Fruit fly (Drosophila melanogaster) whole organism: ENCODE data around the gene CG13784.

ENCODE experiments used
- CG8478 ChIP-seq: fragments of >200 bp; optimal IDR thresholded peaks from 2 replicates; lab custom pipeline; 2018; ENCODE audit warnings: inconsistent platforms
- Dll ChIP-seq: fragments of >200 bp; optimal IDR thresholded peaks from 2 replicates; lab custom pipeline; 2017
- EcR ChIP-seq, 2 experiments: fragments of >200 bp; optimal IDR thresholded peaks; 2 replicates each; lab custom pipeline; 2017; ENCODE audit warnings: missing biosample characterization in 2 of 2, missing genetic modification characterization in 2 of 2, missing genetic modification reagents in 2 of 2
- pan ChIP-seq: fragments of >200 bp; optimal IDR thresholded peaks from 2 replicates; lab custom pipeline; 2017
- psq ChIP-seq: fragments of >200 bp; optimal IDR thresholded peaks from 2 replicates; lab custom pipeline; 2017
- usp ChIP-seq: fragments of >200 bp; optimal IDR thresholded peaks from 2 replicates; lab custom pipeline; 2017; ENCODE audit warnings: missing biosample characterization, missing genetic modification characterization, mixed read lengths

Gene CG13784

dm6 chr2L:7252882-7253281, 33.0 kb upstream of the CG13784 start, which contains the start of gene CG13786:
TSS of gene CG13786 (minus strand) at chr2L:7252982.
- TF ChIP-seq EcR (GFP tag; optimal IDR thresholded peaks at IDR 0.05; lab: Kevin White, UChicago) = no peak

dm6 chr2L:7249293-7249819, 29.5 kb upstream of the CG13784 start, which contains the start of gene Ndae1:
TSS of gene Ndae1 (minus strand) at chr2L:7249343.
- TF ChIP-seq usp (no peak), psq (lab: Kevin White, UChicago) (no peak), CG8478 (lab: Kevin White, UChicago) (no peak), EcR (GFP tag; optimal IDR thresholded peaks at IDR 0.05; lab: Kevin White, UChicago) (no peak), Dll (lab: Kevin White, UChicago) (no peak), pan (no peak)

dm6 chr2L:7248114-7248513, 28.3 kb upstream of the CG13784 start:
- TF ChIP-seq psq (lab: Kevin White, UChicago) (no peak), CG8478 (lab: Kevin White, UChicago) (no peak), Dll (lab: Kevin White, UChicago) (no peak), EcR (GFP tag; optimal IDR thresholded peaks at IDR 0.05; lab: Kevin White, UChicago) (no peak), pan (no peak)

dm6 chr2L:7242240-7242793, 22.5 kb upstream of the CG13784 start:
- no peak for TF ChIP-seq Dll (lab: Kevin White, UChicago)
- TF ChIP-seq CG8478 (lab: Kevin White, UChicago) = no peak
- TF ChIP-seq pan = no peak
- no peak for TF ChIP-seq EcR (GFP tag; optimal IDR thresholded peaks at IDR 0.05; lab: Kevin White, UChicago)
- no peak for TF ChIP-seq psq (lab: Kevin White, UChicago)
- TF ChIP-seq usp = no peak

- TF ChIP-seq CG8478 (lab: Kevin White, UChicago) = no peak
- TF ChIP-seq usp = no peak
- no peak for TF ChIP-seq psq (lab: Kevin White, UChicago)
- TF ChIP-seq pan = no peak
- TF ChIP-seq EcR (GFP tag; optimal IDR thresholded peaks at IDR 0.05; lab: Kevin White, UChicago) = no peak
- TF ChIP-seq Dll (lab: Kevin White, UChicago) = no peak
Measured at dm6 chr2L:7241499-7241898, 21.7 kb upstream of the CG13784 start.

- TF ChIP-seq EcR (GFP tag; optimal IDR thresholded peaks at IDR 0.05; lab: Kevin White, UChicago) = no peak
- TF ChIP-seq CG8478 (lab: Kevin White, UChicago) = no peak
- no peak for TF ChIP-seq pan
- TF ChIP-seq Dll (lab: Kevin White, UChicago) = no peak
- no peak for TF ChIP-seq usp
Measured at dm6 chr2L:7240964-7241363, 21.1 kb upstream of the CG13784 start.

dm6 chr2L:7240311-7240710, 20.5 kb upstream of the CG13784 start:
- no peak for TF ChIP-seq CG8478 (lab: Kevin White, UChicago)
- TF ChIP-seq psq (lab: Kevin White, UChicago) = no peak
- no peak for TF ChIP-seq usp
- no peak for TF ChIP-seq pan
- no peak for TF ChIP-seq EcR (GFP tag; optimal IDR thresholded peaks at IDR 0.05; lab: Kevin White, UChicago)
- no peak for TF ChIP-seq Dll (lab: Kevin White, UChicago)

- TF ChIP-seq EcR (GFP tag; optimal IDR thresholded peaks at IDR 0.05; lab: Kevin White, UChicago) = no peak
- no peak for TF ChIP-seq psq (lab: Kevin White, UChicago)
- TF ChIP-seq Dll (lab: Kevin White, UChicago) = no peak
- no peak for TF ChIP-seq usp
- no peak for TF ChIP-seq CG8478 (lab: Kevin White, UChicago)
- no peak for TF ChIP-seq pan
Measured at dm6 chr2L:7239310-7239709, 19.5 kb upstream of the CG13784 start.

dm6 chr2L:7232713-7233112, 12.9 kb upstream of the CG13784 start, which contains the start of gene CG43800:
TSS of gene CG43800 (minus strand) at chr2L:7232813.
- TF ChIP-seq EcR (GFP tag; optimal IDR thresholded peaks at IDR 0.05; lab: Kevin White, UChicago) (no peak), usp (no peak), CG8478 (lab: Kevin White, UChicago) (no peak), pan (no peak), Dll (lab: Kevin White, UChicago) (no peak), psq (lab: Kevin White, UChicago) (no peak)

- TF ChIP-seq EcR (GFP tag; optimal IDR thresholded peaks at IDR 0.05; lab: Kevin White, UChicago) (no peak), Dll (lab: Kevin White, UChicago) (no peak), pan (no peak), psq (lab: Kevin White, UChicago) (no peak), usp (no peak), CG8478 (lab: Kevin White, UChicago) (no peak)
Measured at dm6 chr2L:7227434-7227833, 7.6 kb upstream of the CG13784 start, which contains the start of gene CG43799. TSS of gene CG43799 (plus strand) at chr2L:7227734.

- TF ChIP-seq pan = no peak
- TF ChIP-seq EcR (GFP tag; optimal IDR thresholded peaks at IDR 0.05; lab: Kevin White, UChicago) = no peak
- TF ChIP-seq usp = no peak
- no peak for TF ChIP-seq CG8478 (lab: Kevin White, UChicago)
- no peak for TF ChIP-seq Dll (lab: Kevin White, UChicago)
- TF ChIP-seq psq (lab: Kevin White, UChicago) = no peak
Measured at dm6 chr2L:7226587-7226986, 6.8 kb upstream of the CG13784 start.

- no peak for TF ChIP-seq psq (lab: Kevin White, UChicago)
Measured at dm6 chr2L:7222829-7223272, 3.0 kb upstream of the CG13784 start, which contains the start of gene mEFG1. TSS of gene mEFG1 (minus strand) at chr2L:7223081.

dm6 chr2L:7219172-7219571, 661 bp downstream of the CG13784 start:
- TF ChIP-seq CG8478 (lab: Kevin White, UChicago) (no peak), Dll (lab: Kevin White, UChicago) (no peak), usp (no peak), pan (no peak), EcR (GFP tag; optimal IDR thresholded peaks at IDR 0.05; lab: Kevin White, UChicago) (no peak), psq (lab: Kevin White, UChicago) (no peak)
